Worm (Caenorhabditis elegans): ENCODE results near the gene srj-44.

DNA sequence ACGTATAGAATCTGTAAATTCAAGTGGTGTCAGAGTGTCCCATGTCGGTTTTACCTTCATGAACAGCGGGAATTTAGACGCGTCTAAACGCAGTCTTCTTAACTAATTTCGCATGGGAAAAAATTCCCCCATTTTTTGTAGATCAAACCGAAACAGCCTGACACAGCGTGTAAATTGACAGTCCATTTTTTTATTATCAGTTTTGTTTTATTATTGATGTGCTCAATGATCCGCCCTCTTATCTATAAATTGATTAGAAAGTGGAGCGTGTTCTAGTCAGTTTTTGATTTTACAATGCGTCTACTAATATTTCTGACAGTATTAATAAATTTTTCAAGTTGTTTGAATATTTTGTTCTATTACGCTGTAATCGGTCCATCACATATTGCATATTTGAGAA, 3.4 kb upstream of the srj-44 start, which contains the start of gene ugt-53:
- no peak for TF ChIP-seq lsy-2 (tag; optimal IDR thresholded peaks at IDR 0.05)
- TF ChIP-seq mdl-1 (tag; optimal IDR thresholded peaks at IDR 0.05), result no peak
- TF ChIP-seq zag-1 (tag; optimal IDR thresholded peaks at IDR 0.05), result no peak
- no peak for TF ChIP-seq nhr-71 (tag; optimal IDR thresholded peaks at IDR 0.05)
- TF ChIP-seq mep-1 (tag; optimal IDR thresholded peaks at IDR 0.05), result no peak
- no peak for TF ChIP-seq snpc-4 (tag; optimal IDR thresholded peaks at IDR 0.05)
- TF ChIP-seq ama-1 (optimal IDR thresholded peaks at IDR 0.05), result no peak
- TF ChIP-seq efl-1 (optimal IDR thresholded peaks at IDR 0.05), result no peak
- TF ChIP-seq efl-1 (GFP tag; optimal IDR thresholded peaks at IDR 0.05 in 1 of 2), result no peak
- no peak for TF ChIP-seq ceh-82 (tag; optimal IDR thresholded peaks at IDR 0.05)
- TF ChIP-seq aha-1 (tag; optimal IDR thresholded peaks at IDR 0.05), result no peak
- no peak for TF ChIP-seq nhr-237 (tag; optimal IDR thresholded peaks at IDR 0.05)
- no peak for TF ChIP-seq vab-15 (tag; optimal IDR thresholded peaks at IDR 0.05)

Data from whole organism, L1 larva.